Fruit fly (Drosophila melanogaster): ENCODE results near the gene Tie.

Tie gene

DNA sequence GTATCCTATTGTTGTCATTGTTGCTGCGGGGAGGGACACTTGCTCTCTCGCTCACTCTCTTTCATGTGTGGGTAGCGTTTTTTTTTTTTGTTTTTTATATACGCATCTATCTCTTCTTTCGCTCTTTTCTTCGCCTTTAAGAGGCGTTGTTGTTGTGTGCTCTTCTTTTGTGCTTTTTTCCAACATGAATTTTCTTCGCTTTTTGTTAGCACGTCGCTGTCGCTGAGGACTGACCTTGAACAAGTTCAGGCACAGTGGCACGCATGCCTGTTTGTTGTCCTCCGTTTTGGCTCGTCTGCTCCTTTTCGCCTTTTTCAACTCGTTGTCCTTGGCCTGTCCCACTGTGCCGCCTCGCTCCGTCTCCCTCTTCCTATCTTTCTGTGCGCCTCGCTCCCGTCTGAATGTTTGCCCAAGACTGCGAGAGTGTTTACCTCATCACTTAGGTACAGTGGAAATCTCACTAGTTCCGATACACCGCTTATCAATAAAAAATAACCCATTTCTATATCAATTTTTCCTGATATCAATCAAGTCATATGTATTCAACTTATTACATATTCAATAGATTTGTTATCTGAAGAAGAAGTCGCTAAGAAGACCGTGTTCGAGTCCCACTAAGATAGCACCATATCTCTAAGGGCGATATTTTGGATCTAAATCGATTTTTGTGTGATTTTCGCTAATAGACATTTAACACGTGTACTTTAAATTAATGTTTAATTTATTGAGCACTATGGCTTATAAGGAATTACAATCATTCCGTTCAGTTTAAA, 11.3 kb upstream of the Tie start:
- peak; percentile 34 for TF ChIP-seq noc (tag; optimal IDR thresholded peaks at IDR 0.05)

DNA sequence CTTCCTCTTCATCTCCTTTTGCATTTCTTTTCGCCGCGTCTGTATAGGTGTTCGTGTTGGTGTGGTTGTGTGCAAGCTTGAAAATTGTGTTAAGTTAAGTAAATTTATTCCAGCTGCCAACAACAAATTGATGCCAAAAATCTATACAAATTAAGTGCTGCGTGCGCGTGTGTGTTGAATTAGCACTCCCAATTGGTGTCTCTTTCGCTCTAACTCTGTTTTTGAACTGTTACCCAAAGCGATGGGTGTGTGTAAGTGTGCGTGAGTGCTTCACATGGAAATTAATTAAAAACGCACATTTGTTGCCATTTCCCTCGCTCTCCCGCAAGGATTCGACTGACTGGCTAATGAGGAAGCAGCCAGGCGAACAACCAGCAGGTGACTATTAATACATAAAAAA, 10.6 kb upstream of the Tie start:
- TF ChIP-seq noc (tag; optimal IDR thresholded peaks at IDR 0.05) = no peak

DNA sequence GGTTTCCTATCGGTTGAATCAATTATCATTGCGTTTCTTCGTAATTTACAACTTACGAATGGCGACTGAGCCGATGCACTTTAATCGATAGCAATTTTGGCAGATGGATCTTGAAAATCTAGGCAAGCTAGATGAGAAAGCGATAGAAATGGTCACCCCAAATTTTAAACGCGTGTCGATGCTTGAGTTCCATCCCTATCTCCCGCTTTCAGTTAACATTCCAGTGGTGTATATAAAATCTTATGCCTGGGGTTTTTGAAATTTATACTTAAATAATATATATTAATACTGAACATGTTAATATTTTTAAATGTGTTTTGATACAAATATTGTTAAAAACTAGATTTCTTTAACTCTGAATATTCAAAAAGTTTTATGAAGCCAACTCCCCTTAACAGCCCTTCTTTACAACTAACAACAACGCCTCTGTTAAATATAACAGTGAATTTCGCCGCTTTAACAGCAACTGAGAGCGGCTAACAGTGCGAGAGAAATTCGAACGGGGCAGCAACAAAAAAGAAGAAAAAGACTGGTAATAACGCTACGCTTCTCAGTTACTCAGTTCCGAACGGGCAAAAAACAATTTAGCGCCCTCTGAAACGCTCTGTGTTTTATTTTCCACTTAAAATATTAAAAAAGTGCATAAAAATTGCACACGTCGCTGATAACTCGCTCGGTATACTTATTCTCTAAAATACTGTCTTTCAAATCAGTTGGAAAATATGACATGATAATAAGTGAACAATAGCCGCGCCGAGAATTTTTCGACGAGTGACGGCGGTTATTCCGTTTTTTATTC, 9.8 kb upstream of the Tie start, which contains the start of gene CG11357:
TSS of gene CG11357 (plus strand) at position 479 of the 799 bp plus-strand sequence.
- TF ChIP-seq noc (tag; optimal IDR thresholded peaks at IDR 0.05) = peak; percentile 97

DNA sequence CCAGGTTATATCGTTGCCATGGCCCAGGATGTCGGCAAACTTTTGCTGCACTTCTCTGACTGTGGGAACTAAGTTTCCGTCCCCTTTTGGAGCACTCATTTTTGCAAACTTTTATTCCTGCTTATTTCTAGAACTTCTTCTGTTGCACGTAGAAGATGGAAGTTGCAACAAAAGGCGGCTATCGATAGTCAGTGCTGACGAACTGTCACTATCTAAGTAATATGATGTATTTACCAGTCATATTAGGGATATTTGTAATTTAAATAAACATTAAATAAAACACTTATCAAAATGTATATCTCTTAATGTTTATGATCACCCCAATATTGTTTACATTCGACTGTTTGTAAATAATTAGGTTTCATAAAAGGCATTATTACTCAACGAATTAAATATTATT, 9.1 kb upstream of the Tie start, which contains the start of gene CG32243:
TSS of gene CG32243 (minus strand) at position 175 of the 400 bp plus-strand sequence.
- no peak for TF ChIP-seq noc (tag; optimal IDR thresholded peaks at IDR 0.05)

DNA sequence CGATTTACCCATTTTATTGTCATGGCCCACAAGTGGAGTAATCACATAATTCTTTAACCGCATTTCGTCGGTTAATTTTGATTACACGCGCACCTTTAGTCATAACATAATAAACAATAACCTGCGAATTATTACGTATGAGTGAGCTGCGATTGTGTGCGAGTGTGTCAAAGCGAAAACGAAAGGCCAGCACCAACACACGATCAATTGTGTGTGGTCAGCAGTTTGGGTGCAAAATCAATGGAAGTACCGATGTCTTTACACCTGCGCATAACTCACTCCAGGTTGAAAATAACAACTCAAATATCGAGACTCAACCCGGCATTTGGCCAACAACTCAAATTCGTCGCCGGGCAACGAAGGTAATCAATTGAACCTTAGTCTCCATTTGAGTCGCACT, 2.5 kb upstream of the Tie start:
- no peak for TF ChIP-seq noc (tag; optimal IDR thresholded peaks at IDR 0.05)

DNA sequence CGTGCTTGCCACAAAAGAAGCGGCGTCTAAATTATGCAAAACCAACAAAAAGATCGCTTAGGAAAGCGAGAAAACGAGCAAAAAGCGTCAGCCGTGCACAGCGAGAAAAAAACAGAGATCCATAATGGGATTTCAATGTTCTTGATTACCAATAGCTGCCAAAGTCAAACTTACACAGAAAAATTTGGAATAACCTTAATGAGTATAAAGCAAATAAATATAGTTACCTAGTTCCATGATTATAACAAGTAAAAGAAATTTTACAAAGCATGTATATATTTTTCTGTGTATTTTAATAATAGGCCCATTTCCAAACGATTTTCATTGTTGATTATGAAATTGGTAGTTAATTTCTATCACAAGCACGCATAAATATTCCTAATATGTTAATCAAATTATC, 2.0 kb upstream of the Tie start:
- no peak for TF ChIP-seq noc (tag; optimal IDR thresholded peaks at IDR 0.05)

DNA sequence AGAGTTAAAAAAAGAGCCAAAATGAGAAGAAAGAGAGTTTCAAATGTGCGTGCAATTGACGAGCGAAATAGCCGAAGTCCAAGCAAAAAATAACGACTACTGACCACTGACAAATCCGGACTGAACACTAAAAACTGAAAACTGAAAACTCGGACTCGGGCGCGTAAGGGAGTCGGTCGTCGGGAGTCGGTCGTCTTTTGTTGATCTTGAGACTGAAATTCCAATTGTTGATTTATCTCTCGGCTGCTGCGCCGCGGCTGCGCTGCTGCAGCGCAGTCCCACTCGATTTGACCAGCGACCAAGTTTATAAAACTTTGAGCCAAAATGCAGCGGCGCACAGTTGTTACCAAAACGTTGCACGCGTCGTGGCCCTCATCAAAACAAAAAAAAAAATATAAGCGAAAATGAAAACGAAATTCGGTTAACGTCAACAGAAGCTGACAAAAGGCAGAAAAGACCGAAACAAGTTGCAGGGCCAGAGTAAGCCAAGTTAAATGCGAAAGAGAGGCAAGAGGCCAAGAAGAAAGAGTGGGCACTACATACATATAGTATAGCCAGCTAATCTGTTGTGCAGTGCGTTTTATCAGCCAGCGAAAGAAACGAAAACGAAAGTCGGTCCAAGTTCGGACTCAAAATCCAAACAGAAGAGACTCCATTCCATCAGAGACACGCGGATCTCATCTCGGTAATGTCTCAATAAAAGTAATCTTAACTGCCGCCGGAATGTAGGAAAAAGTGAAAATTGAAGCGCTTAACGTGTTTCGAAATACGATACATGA, 1.1 kb upstream of the Tie start, which contains the start of gene CG11353:
TSS of gene CG11353 (plus strand) at position 330 of the 779 bp plus-strand sequence.
- no peak for TF ChIP-seq noc (tag; optimal IDR thresholded peaks at IDR 0.05)

DNA sequence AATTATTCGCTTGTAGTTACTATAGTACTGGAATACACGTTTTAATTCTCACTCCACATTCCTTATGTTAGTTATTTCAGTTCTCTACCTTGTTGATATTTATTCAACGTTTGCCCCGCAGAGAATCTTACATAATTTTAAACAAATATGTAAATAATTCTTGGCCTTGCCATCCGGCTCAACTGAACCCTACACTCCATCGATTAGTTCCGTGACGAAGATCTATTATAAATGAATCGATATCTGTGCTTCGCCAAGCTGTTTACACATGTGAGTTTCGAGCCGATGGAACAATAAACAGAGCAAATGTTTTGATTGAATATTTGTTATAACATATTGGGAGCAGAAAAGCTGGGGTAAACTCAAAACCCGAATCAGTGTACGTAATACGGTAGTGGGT, 10.1 kb downstream of the Tie start:
- no peak for TF ChIP-seq noc (tag; optimal IDR thresholded peaks at IDR 0.05)

DNA sequence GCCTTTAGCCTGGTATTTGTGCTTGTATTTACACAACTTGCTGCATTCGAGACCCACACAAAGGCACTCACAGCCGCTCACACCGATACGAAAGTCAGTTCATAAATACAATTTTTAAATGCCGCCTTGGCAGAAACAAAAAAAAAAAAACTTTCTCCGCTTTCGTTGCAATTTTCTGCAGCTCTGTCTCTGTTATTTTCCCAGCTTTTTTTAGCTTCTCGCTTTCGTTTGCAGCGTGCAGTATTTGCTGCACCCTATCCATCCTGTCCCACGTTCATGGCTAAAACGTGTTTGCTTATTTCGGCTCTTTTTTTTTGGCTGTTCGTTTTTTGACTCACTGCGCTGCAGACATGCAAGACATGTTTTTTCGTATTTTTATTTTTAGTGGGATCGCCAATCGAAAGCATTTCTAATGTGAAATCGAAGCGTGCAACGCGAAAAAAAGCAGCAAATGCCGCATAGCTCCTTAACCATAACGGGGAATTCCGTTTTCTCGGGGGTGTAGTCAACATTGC, 12.5 kb downstream of the Tie start:
- no peak for TF ChIP-seq noc (tag; optimal IDR thresholded peaks at IDR 0.05)

DNA sequence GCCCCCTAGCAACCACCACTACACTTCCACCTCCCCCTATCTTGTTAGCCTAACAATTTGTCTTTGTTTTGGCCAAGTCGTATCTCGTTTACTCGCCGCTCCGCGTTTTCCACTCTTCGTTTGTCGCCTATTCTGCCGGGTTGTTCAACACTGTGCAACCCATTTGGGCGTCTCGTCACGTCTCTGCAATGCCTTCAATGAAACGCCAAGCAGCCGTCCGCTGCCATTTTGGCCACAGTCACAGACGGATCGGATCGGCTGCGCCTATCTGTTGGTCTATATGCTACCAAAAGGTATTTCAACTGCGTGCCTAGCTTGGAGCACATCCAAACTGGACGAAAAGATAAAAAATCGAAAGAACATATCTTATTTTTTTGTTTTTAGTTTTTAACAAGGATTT, 15.6 kb downstream of the Tie start:
- TF ChIP-seq noc (tag; optimal IDR thresholded peaks at IDR 0.05) = no peak

DNA sequence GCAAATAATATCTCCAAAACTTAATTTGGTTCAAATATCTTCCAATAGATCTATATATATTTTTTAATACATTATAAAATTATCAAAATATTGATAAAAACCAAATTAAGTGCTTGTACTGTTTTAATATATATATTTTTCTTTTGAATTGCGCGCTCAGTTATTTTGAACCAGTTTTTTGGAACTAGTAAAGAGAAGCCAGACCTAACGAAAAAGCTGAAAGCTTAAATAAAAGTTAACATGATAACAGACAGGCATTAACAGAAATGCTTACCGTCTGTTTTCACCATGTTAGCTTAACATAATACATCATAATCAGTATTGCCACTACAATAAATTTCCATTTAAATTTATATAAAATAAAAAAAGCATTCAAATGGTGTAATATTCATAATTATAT, 21.6 kb downstream of the Tie start:
- no peak for TF ChIP-seq noc (tag; optimal IDR thresholded peaks at IDR 0.05)

DNA sequence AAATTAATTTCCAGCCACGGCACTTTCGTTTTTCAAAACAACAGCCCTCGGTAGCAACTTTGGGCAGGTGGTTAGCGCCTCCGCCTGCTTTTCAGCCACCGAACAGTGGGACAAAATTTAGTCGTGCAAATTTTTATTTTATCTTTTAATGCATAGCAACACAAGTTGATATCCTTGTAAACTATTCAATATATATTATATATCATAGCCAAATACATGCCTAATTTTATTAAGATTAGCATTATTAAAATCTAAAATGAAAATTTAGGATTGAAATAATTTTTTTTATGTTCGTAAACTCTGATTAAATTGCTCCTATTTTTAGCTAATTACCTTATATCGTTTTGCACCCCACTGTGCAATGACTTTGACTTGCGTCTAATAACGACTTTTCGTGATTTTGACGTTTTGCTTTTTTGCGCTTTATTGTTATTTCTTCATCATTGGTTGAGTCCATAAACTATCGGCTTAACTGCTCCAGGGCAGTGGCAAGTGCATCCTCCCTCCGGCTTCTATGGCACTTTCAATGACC, 23.0 kb downstream of the Tie start:
- TF ChIP-seq noc (tag; optimal IDR thresholded peaks at IDR 0.05) = no peak

DNA sequence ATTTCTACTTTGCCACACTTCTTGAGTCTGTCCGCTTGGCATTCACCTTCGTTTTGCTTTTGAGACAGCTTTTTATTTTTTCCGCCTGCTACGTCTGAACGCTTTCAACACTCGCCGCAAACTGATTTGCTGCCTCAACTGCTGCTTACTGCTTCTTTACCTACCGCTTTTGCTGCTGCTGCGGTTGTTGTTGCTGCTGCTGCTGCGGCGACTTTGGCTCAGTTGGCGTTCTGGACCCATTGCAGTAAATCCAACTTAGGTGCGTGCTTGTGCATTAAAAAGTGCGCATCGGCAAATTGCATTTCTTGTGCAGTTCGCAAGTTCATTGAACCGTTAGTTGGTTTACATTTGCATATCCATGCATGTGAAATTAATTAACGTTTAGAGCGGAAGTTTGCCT, 23.6 kb downstream of the Tie start, which contains the start of gene NT1:
TSS of gene NT1 (minus strand) at position 127 of the 400 bp plus-strand sequence.
- no peak for TF ChIP-seq noc (tag; optimal IDR thresholded peaks at IDR 0.05)

DNA sequence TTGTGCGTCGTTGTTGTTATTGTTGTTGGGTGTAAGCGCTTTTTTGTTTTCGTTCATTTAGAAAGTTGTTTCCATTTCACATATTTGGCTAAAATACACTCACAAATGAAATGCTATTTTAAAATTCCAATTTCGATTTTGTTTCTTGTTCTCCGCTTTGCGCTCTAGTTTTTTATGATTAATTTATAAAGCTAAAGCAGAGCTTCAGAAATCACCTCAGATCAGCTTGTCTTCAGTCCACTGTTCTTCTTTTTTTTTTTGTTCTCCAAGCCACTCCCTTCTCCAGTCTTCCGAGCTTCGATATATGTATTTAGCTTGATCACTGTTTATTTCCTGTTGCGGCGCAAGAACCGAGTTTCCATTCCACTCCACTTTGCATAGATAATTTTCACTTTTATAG, 24.1 kb downstream of the Tie start:
- no peak for TF ChIP-seq noc (tag; optimal IDR thresholded peaks at IDR 0.05)

DNA sequence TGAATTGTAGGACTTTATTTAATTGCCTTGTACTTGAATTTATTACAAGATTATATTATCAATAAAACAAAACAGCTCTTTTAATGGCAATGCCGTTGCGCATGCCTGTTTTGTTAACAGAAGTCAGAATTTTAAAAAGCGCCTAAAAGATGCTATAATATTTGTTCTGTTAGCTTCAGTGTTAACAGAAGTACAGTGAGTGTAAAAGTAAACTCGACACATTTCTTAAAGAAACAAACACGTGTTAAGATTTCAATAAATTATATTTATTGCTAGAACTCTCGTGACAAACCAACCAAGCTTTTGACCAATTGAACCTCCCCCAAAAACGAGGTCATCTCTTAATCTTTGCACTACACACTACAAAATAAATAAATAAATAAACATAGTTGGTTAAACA, 30.5 kb downstream of the Tie start:
- no peak for TF ChIP-seq noc (tag; optimal IDR thresholded peaks at IDR 0.05)

DNA sequence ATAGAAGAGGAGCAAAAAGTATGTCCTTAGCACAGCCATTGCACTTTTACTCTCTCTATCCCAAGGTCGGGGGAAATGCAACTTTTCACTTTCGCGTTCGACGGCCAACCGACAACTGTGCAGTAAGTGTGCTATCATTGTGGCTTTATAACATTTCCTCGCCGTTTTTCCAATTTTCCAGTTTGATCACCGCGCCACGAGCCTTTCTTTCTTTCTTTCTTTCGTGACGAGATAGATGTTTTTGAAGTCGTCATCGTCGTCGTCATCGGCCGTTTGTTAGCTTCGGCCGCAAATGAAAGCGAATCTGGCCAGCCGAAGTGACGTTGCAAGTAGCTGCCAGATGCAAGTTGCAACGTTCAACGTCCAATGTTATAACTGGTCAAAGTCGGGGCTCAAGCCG, 31.5 kb downstream of the Tie start, which contains the start of gene CG13720:
TSS of gene CG13720 (minus strand) at position 101 of the 400 bp plus-strand sequence.
- TF ChIP-seq noc (tag; optimal IDR thresholded peaks at IDR 0.05) = no peak
